Fruit fly (Drosophila melanogaster) Kc167 (cell line): ENCODE results near the gene eIF3h.

Experiments used
- Myc ChIP-seq: fragments of >200 bp; optimal IDR thresholded peaks from 2 replicates; lab custom pipeline; 2017; ENCODE audit warnings: missing external identifiers
- Sin3A ChIP-seq: fragments of >200 bp; optimal IDR thresholded peaks from 2 replicates; lab custom pipeline; 2018; ENCODE audit warnings: missing external identifiers
- h ChIP-seq: fragments of >200 bp; optimal IDR thresholded peaks from 3 replicates; lab custom pipeline; 2018; ENCODE audit warnings: missing external identifiers
- insv ChIP-seq: fragments of >200 bp; optimal IDR thresholded peaks from 3 replicates; lab custom pipeline; 2018; ENCODE audit warnings: missing external identifiers
- psq ChIP-seq: fragments of >200 bp; optimal IDR thresholded peaks from 2 replicates; lab custom pipeline; 2017; ENCODE audit warnings: missing external identifiers
- ttk ChIP-seq: sonication (Bioruptor generic); optimal IDR thresholded peaks from 2 replicates; lab custom pipeline; 2017; ENCODE audit warnings: missing external identifiers

eIF3h gene

dm6 chr2L:5060515-5060914, 7.6 kb upstream of the eIF3h start, which contains the start of gene qtc:
Gene qtc (plus strand): TSS chr2L:5060815.
- TF ChIP-seq h (lab: Kevin White, UChicago) = no peak
- TF ChIP-seq Sin3A (lab: Kevin White, UChicago) = no peak
- TF ChIP-seq psq (lab: Kevin White, UChicago) = no peak
- TF ChIP-seq ttk = no peak
- TF ChIP-seq Myc (lab: Kevin White, UChicago) = no peak
- TF ChIP-seq insv = no peak

dm6 chr2L:5059645-5060254, 6.9 kb upstream of the eIF3h start, which contains the start of gene Rpn11:
Gene Rpn11 (minus strand): TSS chr2L:5059790.
- no peak for TF ChIP-seq insv
- TF ChIP-seq psq (lab: Kevin White, UChicago) = no peak
- TF ChIP-seq ttk = no peak
- TF ChIP-seq h (lab: Kevin White, UChicago) = no peak
- TF ChIP-seq Myc (lab: Kevin White, UChicago) = no peak
- no peak for TF ChIP-seq Sin3A (lab: Kevin White, UChicago)

dm6 chr2L:5058094-5058493, 5.2 kb upstream of the eIF3h start, which contains the start of gene Nepl3:
Gene Nepl3 (minus strand): TSS chr2L:5058248.
- no peak for TF ChIP-seq ttk
- no peak for TF ChIP-seq insv
- no peak for TF ChIP-seq psq (lab: Kevin White, UChicago)
- TF ChIP-seq Sin3A (lab: Kevin White, UChicago) = no peak
- TF ChIP-seq Myc (lab: Kevin White, UChicago) = no peak
- TF ChIP-seq h (lab: Kevin White, UChicago) = no peak

- no peak for TF ChIP-seq psq (lab: Kevin White, UChicago)
- no peak for TF ChIP-seq Myc (lab: Kevin White, UChicago)
- no peak for TF ChIP-seq Sin3A (lab: Kevin White, UChicago)
- TF ChIP-seq ttk = no peak
- no peak for TF ChIP-seq h (lab: Kevin White, UChicago)
- TF ChIP-seq insv = no peak
These were observed 2.6 kb upstream of the eIF3h start for dm6 chr2L:5055528-5055927.

- TF ChIP-seq Sin3A (lab: Kevin White, UChicago) (no peak), Myc (lab: Kevin White, UChicago) (no peak)
These were observed 2.1 kb upstream of the eIF3h start, which contains the start of the genes CG14036 and His3.3A for dm6 chr2L:5054953-5055352. Gene CG14036 (minus strand): TSS chr2L:5055016. Gene His3.3A (plus strand): TSS chr2L:5055058.

- no peak for TF ChIP-seq psq (lab: Kevin White, UChicago)
- no peak for TF ChIP-seq Sin3A (lab: Kevin White, UChicago)
- no peak for TF ChIP-seq insv
- TF ChIP-seq ttk = no peak
- no peak for TF ChIP-seq h (lab: Kevin White, UChicago)
- no peak for TF ChIP-seq Myc (lab: Kevin White, UChicago)
These were observed 453 bp downstream of the eIF3h start, which contains the start of gene senju for dm6 chr2L:5052367-5052914. Gene senju (plus strand): TSS chr2L:5052843.

- TF ChIP-seq h (lab: Kevin White, UChicago) (no peak), insv (no peak), psq (lab: Kevin White, UChicago) (no peak), Sin3A (lab: Kevin White, UChicago) (no peak), ttk (no peak), Myc (lab: Kevin White, UChicago) (no peak)
These were observed 2.1 kb downstream of the eIF3h start, which contains the start of gene CG9121 for dm6 chr2L:5050825-5051224. Gene CG9121 (minus strand): TSS chr2L:5051062.

- TF ChIP-seq psq (lab: Kevin White, UChicago) (no peak), Myc (lab: Kevin White, UChicago) (no peak), insv (no peak), Sin3A (lab: Kevin White, UChicago) (no peak), h (lab: Kevin White, UChicago) (no peak), ttk (no peak)
These were observed 2.9 kb downstream of the eIF3h start for dm6 chr2L:5049974-5050373.

dm6 chr2L:5046261-5046660, 6.6 kb downstream of the eIF3h start:
- no peak for TF ChIP-seq h (lab: Kevin White, UChicago)
- no peak for TF ChIP-seq psq (lab: Kevin White, UChicago)
- no peak for TF ChIP-seq insv
- no peak for TF ChIP-seq Myc (lab: Kevin White, UChicago)
- TF ChIP-seq ttk = no peak
- no peak for TF ChIP-seq Sin3A (lab: Kevin White, UChicago)

- TF ChIP-seq h (lab: Kevin White, UChicago) = no peak
- no peak for TF ChIP-seq ttk
- no peak for TF ChIP-seq psq (lab: Kevin White, UChicago)
These were observed 7.8 kb downstream of the eIF3h start for dm6 chr2L:5044892-5045619.

dm6 chr2L:5044361-5044891, 8.5 kb downstream of the eIF3h start, which contains the start of gene CG31650:
Gene CG31650 (minus strand): TSS chr2L:5044712.
- TF ChIP-seq psq (lab: Kevin White, UChicago) (no peak), ttk (no peak), insv (no peak), Sin3A (lab: Kevin White, UChicago) (no peak), Myc (lab: Kevin White, UChicago) (no peak), h (lab: Kevin White, UChicago) (no peak)
